Fruit fly (Drosophila melanogaster): Measurements from ENCODE around the gene CG12684.

Gene CG12684

dm6 chrX:4587584-4587983, 15.9 kb upstream of the CG12684 start:
- TF ChIP-seq CG34406 (GFP tag; optimal IDR thresholded peaks at IDR 0.05) (no peak), eg (GFP tag; IDR thresholded peaks at IDR 0.05) (no peak), Eip93F (GFP tag; optimal IDR thresholded peaks at IDR 0.05) (no peak), CG3032 (tag; optimal IDR thresholded peaks at IDR 0.05) (no peak), CG1621 (tag; optimal IDR thresholded peaks at IDR 0.05) (no peak), CG16779 (tag; optimal IDR thresholded peaks at IDR 0.05) (no peak)

DNA sequence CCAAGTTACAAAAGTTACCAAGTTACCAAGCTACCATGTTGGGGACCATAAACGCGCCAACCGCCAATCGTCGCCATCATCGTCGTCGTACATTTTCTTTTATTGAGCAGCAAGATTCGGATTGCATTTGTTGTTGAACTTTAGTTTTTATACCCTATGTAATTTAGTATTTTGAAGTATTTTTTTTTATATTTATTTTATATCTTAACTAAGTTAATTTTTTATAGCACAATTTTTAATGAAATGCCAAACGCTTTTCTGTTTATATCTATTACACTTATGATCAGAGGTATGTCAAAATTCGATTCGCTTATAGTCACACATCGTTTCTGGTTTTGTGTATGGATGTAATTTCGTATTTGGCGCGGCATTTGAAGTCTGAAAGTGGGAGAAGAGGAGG, 10.7 kb upstream of the CG12684 start:
- TF ChIP-seq CG8632 (GFP tag; optimal IDR thresholded peaks at IDR 0.05) (no peak), Eip78C (GFP tag) (peak; percentile 57), CG11294 (GFP tag; IDR thresholded peaks at IDR 0.05) (no peak), CG10631 (GFP tag; optimal IDR thresholded peaks at IDR 0.05) (no peak), fkh (GFP tag; optimal IDR thresholded peaks at IDR 0.05) (no peak), OdsH (GFP tag; optimal IDR thresholded peaks at IDR 0.05) (no peak), Smox (GFP tag; optimal IDR thresholded peaks at IDR 0.05) (no peak), ss (GFP tag; optimal IDR thresholded peaks at IDR 0.05) (no peak), CG8319 (GFP tag; optimal IDR thresholded peaks at IDR 0.05) (no peak), net (GFP tag; optimal IDR thresholded peaks at IDR 0.05) (no peak), salr (GFP tag; optimal IDR thresholded peaks at IDR 0.05) (no peak), CG11762 (GFP tag; optimal IDR thresholded peaks at IDR 0.05; ENCODE audit: insufficient read depth) (no peak), Eip93F (GFP tag; optimal IDR thresholded peaks at IDR 0.05) (no peak), CG15336 (GFP tag; IDR thresholded peaks at IDR 0.05) (peak; percentile 74), fd59A (GFP tag; optimal IDR thresholded peaks at IDR 0.05) (no peak), Sox15 (GFP tag; optimal IDR thresholded peaks at IDR 0.05) (no peak), CG1621 (tag; optimal IDR thresholded peaks at IDR 0.05) (no peak), Hr38 (GFP tag; optimal IDR thresholded peaks at IDR 0.05) (no peak), Hr39 (GFP tag; optimal IDR thresholded peaks at IDR 0.05) (no peak), CG4318 (GFP tag; optimal IDR thresholded peaks at IDR 0.05) (peak; percentile 7), CG6808 (GFP tag; optimal IDR thresholded peaks at IDR 0.05) (no peak), achi (GFP tag; optimal IDR thresholded peaks at IDR 0.05) (no peak), acj6 (GFP tag; optimal IDR thresholded peaks at IDR 0.05) (no peak), Lpt (GFP tag; optimal IDR thresholded peaks at IDR 0.05) (no peak), CG3032 (tag; optimal IDR thresholded peaks at IDR 0.05) (no peak), cyc (GFP tag; optimal IDR thresholded peaks at IDR 0.05) (no peak), Hr4 (GFP tag; optimal IDR thresholded peaks at IDR 0.05) (peak; percentile 16), Blimp-1 (GFP tag; optimal IDR thresholded peaks at IDR 0.05) (no peak), dac (GFP tag; optimal IDR thresholded peaks at IDR 0.05) (no peak), dsx (GFP tag; optimal IDR thresholded peaks at IDR 0.05; ENCODE audit: poor library complexity, severe bottlenecking) (no peak), topi (GFP tag; optimal IDR thresholded peaks at IDR 0.05) (no peak), Met (GFP tag; optimal IDR thresholded peaks at IDR 0.05) (no peak), CG11902 (GFP tag; optimal IDR thresholded peaks at IDR 0.05) (no peak), eg (GFP tag; IDR thresholded peaks at IDR 0.05) (peak; percentile 48; the same call in 1 of the 3 replicates), Sox102F (GFP tag; optimal IDR thresholded peaks at IDR 0.05) (no peak), Sox14 (GFP tag; optimal IDR thresholded peaks at IDR 0.05) (no peak), esn (GFP tag; optimal IDR thresholded peaks at IDR 0.05) (no peak), CG6163 (GFP tag; IDR thresholded peaks at IDR 0.05) (peak; percentile 45; the same call in 1 of the 3 replicates), CG6854 (GFP tag; optimal IDR thresholded peaks at IDR 0.05) (no peak), CG10669 (GFP tag; optimal IDR thresholded peaks at IDR 0.05) (no peak), spab (GFP tag; optimal IDR thresholded peaks at IDR 0.05) (no peak), CG8119 (GFP tag; IDR thresholded peaks at IDR 0.05) (peak; percentile 67), CG31627 (GFP tag; optimal IDR thresholded peaks at IDR 0.05) (no peak), lz (GFP tag; optimal IDR thresholded peaks at IDR 0.05) (no peak), fd85E (GFP tag; optimal IDR thresholded peaks at IDR 0.05) (no peak), CG34406 (GFP tag; optimal IDR thresholded peaks at IDR 0.05) (no peak), Eip75B (GFP tag; optimal IDR thresholded peaks at IDR 0.05) (no peak), CG32006 (GFP tag; optimal IDR thresholded peaks at IDR 0.05) (peak; percentile 56), CG3919 (GFP tag; optimal IDR thresholded peaks at IDR 0.05) (no peak)
